Fruit fly (Drosophila melanogaster) whole organism, embryonic: ENCODE results near the gene CG10993.

Experiments
- Atf6 ChIP-seq: fragments of 200-800 bp; sonication (Bioruptor generic); IDR thresholded peaks from 2 replicates; pipeline ENCODE4 v1.3.6; 2022; ENCODE audit warnings: missing biosample characterization, missing genetic modification characterization
- B-H2 ChIP-seq: fragments of 200-800 bp; sonication (Bioruptor generic); optimal IDR thresholded peaks from 2 replicates; lab custom pipeline; 2018; ENCODE audit warnings: missing biosample characterization, mild to moderate bottlenecking, missing genetic modification characterization
- C15 ChIP-seq: fragments of 200-800 bp; sonication (Bioruptor generic); IDR thresholded peaks from 3 replicates; pipeline ENCODE4 v1.3.6; 2022; ENCODE audit warnings: missing biosample characterization, missing genetic modification characterization
- CG10462 ChIP-seq: fragments of 200-800 bp; sonication (Bioruptor generic); optimal IDR thresholded peaks from 2 replicates; lab custom pipeline; 2016; ENCODE audit warnings: missing biosample characterization, missing genetic modification characterization
- CG12236 ChIP-seq: fragments of 200-800 bp; sonication (Bioruptor generic); optimal IDR thresholded peaks from 2 replicates; lab custom pipeline; 2016; ENCODE audit warnings: missing biosample characterization, missing genetic modification characterization
- CG12744 ChIP-seq: fragments of 200-800 bp; sonication (Bioruptor generic); optimal IDR thresholded peaks from 2 replicates; lab custom pipeline; 2016; ENCODE audit warnings: missing biosample characterization, missing genetic modification characterization
- CG13894 ChIP-seq: fragments of 200-800 bp; sonication (Bioruptor generic); optimal IDR thresholded peaks from 3 replicates; lab custom pipeline; 2018; ENCODE audit warnings: missing biosample characterization, mild to moderate bottlenecking, missing genetic modification characterization, moderate library complexity
- CG14050 ChIP-seq: fragments of 200-800 bp; sonication (Bioruptor generic); IDR thresholded peaks from 3 replicates; pipeline ENCODE4 v1.3.6; 2022; ENCODE audit warnings: missing biosample characterization, missing genetic modification characterization
- CG17568 ChIP-seq: fragments of 200-800 bp; sonication (Bioruptor generic); optimal IDR thresholded peaks from 2 replicates; lab custom pipeline; 2018; ENCODE audit warnings: missing biosample characterization, mild to moderate bottlenecking, missing genetic modification characterization, moderate library complexity
- CG1792 ChIP-seq: fragments of 200-800 bp; sonication (Bioruptor generic); optimal IDR thresholded peaks from 2 replicates; lab custom pipeline; 2016; ENCODE audit warnings: missing biosample characterization, missing genetic modification characterization
- CG2678 ChIP-seq: fragments of 200-800 bp; sonication (Bioruptor generic); optimal IDR thresholded peaks from 3 replicates; lab custom pipeline; 2019; ENCODE audit warnings: missing biosample characterization, mild to moderate bottlenecking, missing genetic modification characterization, moderate library complexity
- CG31365 ChIP-seq: fragments of 200-800 bp; sonication (Bioruptor generic); optimal IDR thresholded peaks from 2 replicates; lab custom pipeline; 2018; ENCODE audit warnings: missing biosample characterization, mild to moderate bottlenecking, missing genetic modification characterization
- CG3163 ChIP-seq: fragments of 200-800 bp; sonication (Bioruptor generic); optimal IDR thresholded peaks from 3 replicates; lab custom pipeline; 2016; ENCODE audit warnings: missing biosample characterization, missing genetic modification characterization
- CG34422 ChIP-seq: fragments of 200-800 bp; sonication (Bioruptor generic); IDR thresholded peaks from 3 replicates; pipeline ENCODE4 v1.3.6; 2022; ENCODE audit warnings: missing biosample characterization, missing genetic modification characterization
- CG6272 ChIP-seq: fragments of 200-800 bp; sonication (Bioruptor generic); IDR thresholded peaks from 2 replicates; pipeline ENCODE4 v1.3.6; 2022; ENCODE audit warnings: missing biosample characterization, missing genetic modification characterization
- CG6854 ChIP-seq: fragments of 200-800 bp; sonication (Bioruptor generic); optimal IDR thresholded peaks from 3 replicates; lab custom pipeline; 2017; ENCODE audit warnings: missing biosample characterization, mild to moderate bottlenecking, missing genetic modification characterization
- CG7357 ChIP-seq: fragments of 200-800 bp; sonication (Bioruptor generic); IDR thresholded peaks from 3 replicates; pipeline ENCODE4 v1.3.6; 2022; ENCODE audit warnings: missing biosample characterization, missing genetic modification characterization
- CG8478 ChIP-seq: fragments of >200 bp; optimal IDR thresholded peaks from 2 replicates; lab custom pipeline; 2018
- CG9215 ChIP-seq: fragments of 200-800 bp; sonication (Bioruptor generic); IDR thresholded peaks from 2 replicates; pipeline ENCODE4 v1.3.6; 2022; ENCODE audit warnings: missing biosample characterization, missing genetic modification characterization
- D19B ChIP-seq: fragments of 200-800 bp; sonication (Bioruptor generic); optimal IDR thresholded peaks from 2 replicates; lab custom pipeline; 2017; ENCODE audit warnings: missing biosample characterization, mild to moderate bottlenecking, missing genetic modification characterization
- Dfd ChIP-seq, 2 experiments: fragments of >200 bp; optimal IDR thresholded peaks; 2 replicates each; lab custom pipeline; 2017; ENCODE audit warnings: missing biosample characterization in 2 of 2, missing genetic modification characterization in 2 of 2
- Ets97D ChIP-seq: fragments of 200-800 bp; sonication (Bioruptor generic); optimal IDR thresholded peaks from 3 replicates; lab custom pipeline; 2016; ENCODE audit warnings: missing biosample characterization, missing genetic modification characterization
- Hmr ChIP-seq: fragments of 200-800 bp; sonication (Bioruptor generic); optimal IDR thresholded peaks from 3 replicates; lab custom pipeline; 2017; ENCODE audit warnings: mild to moderate bottlenecking, missing biosample characterization, missing genetic modification reagents, missing genetic modification characterization
- MESR4 ChIP-seq: fragments of 200-800 bp; sonication (Bioruptor generic); optimal IDR thresholded peaks from 2 replicates; lab custom pipeline; 2018; ENCODE audit warnings: missing biosample characterization, mild to moderate bottlenecking, missing genetic modification characterization, moderate library complexity
- PHDP ChIP-seq: fragments of 200-800 bp; sonication (Bioruptor generic); optimal IDR thresholded peaks from 3 replicates; lab custom pipeline; 2018; ENCODE audit warnings: missing biosample characterization, mild to moderate bottlenecking, missing genetic modification characterization, moderate library complexity
- Pdp1 ChIP-seq, 2 experiments: fragments of 200-800 bp; sonication (Bioruptor generic); optimal IDR thresholded peaks; 3 replicates each; lab custom pipeline; 2016; ENCODE audit warnings: missing biosample characterization in 2 of 2, missing genetic modification characterization in 2 of 2, mild to moderate bottlenecking in 1 of 2, moderate library complexity in 1 of 2
- Ravus ChIP-seq: fragments of 200-800 bp; sonication (Bioruptor generic); IDR thresholded peaks from 2 replicates; pipeline ENCODE4 v1.3.6; 2022; ENCODE audit warnings: missing biosample characterization, missing genetic modification characterization
- Rfx ChIP-seq: fragments of 200-800 bp; sonication (Bioruptor generic); IDR thresholded peaks from 2 replicates; pipeline ENCODE4 v1.3.6; 2022; ENCODE audit warnings: missing biosample characterization, missing genetic modification characterization
- Sox102F ChIP-seq: fragments of 200-800 bp; sonication (Bioruptor generic); optimal IDR thresholded peaks from 2 replicates; lab custom pipeline; 2018; ENCODE audit warnings: missing biosample characterization, mild to moderate bottlenecking, missing genetic modification characterization, moderate library complexity
- al ChIP-seq: fragments of 200-800 bp; sonication (Bioruptor generic); IDR thresholded peaks from 2 replicates; pipeline ENCODE4 v1.3.6; 2022; ENCODE audit warnings: missing biosample characterization, missing genetic modification characterization
- cwo ChIP-seq: fragments of 200-800 bp; sonication (Bioruptor generic); optimal IDR thresholded peaks from 3 replicates; lab custom pipeline; 2017; ENCODE audit warnings: missing biosample characterization, missing genetic modification characterization, mild to moderate bottlenecking, moderate library complexity, missing genetic modification reagents
- danr ChIP-seq: fragments of 200-800 bp; sonication (Bioruptor generic); IDR thresholded peaks from 2 replicates; pipeline ENCODE4 v1.3.6; 2022; ENCODE audit warnings: missing biosample characterization, missing genetic modification characterization
- dpn ChIP-seq, 2 experiments: fragments of 200-800 bp; sonication (Bioruptor generic); optimal IDR thresholded peaks; 3 replicates each; lab custom pipeline; 2016; ENCODE audit warnings: missing biosample characterization in 2 of 2, missing genetic modification characterization in 2 of 2
- gro ChIP-seq: fragments of 200-800 bp; sonication (Bioruptor generic); optimal IDR thresholded peaks from 2 replicates; lab custom pipeline; 2016; ENCODE audit warnings: missing biosample characterization, missing genetic modification characterization
- gt ChIP-seq: fragments of 200-800 bp; sonication (Bioruptor generic); IDR thresholded peaks from 2 replicates; pipeline ENCODE4 v1.3.6; 2022; ENCODE audit warnings: missing biosample characterization, missing genetic modification characterization
- hbn ChIP-seq: fragments of 200-800 bp; sonication (Bioruptor generic); IDR thresholded peaks from 2 replicates; pipeline ENCODE4 v1.3.6; 2022; ENCODE audit warnings: missing biosample characterization, missing genetic modification characterization; ENCODE audit not compliant: partially characterized antibody
- inv ChIP-seq: fragments of 200-800 bp; sonication (Bioruptor generic); IDR thresholded peaks from 2 replicates; pipeline ENCODE4 v1.3.6; 2022; ENCODE audit warnings: missing biosample characterization, missing genetic modification characterization; ENCODE audit not compliant: partially characterized antibody
- jigr1 ChIP-seq: fragments of 200-800 bp; sonication (Bioruptor generic); IDR thresholded peaks from 3 replicates; pipeline ENCODE4 v1.3.6; 2022; ENCODE audit warnings: missing biosample characterization, missing genetic modification characterization
- lab ChIP-seq: fragments of 200-800 bp; sonication (Bioruptor generic); optimal IDR thresholded peaks from 3 replicates; lab custom pipeline; 2017; ENCODE audit warnings: missing biosample characterization, missing genetic modification characterization, mild to moderate bottlenecking, moderate library complexity, missing genetic modification reagents
- mam ChIP-seq: fragments of 200-800 bp; sonication (Bioruptor generic); optimal IDR thresholded peaks from 3 replicates; lab custom pipeline; 2016; ENCODE audit warnings: missing biosample characterization, missing genetic modification characterization
- mld ChIP-seq: fragments of 200-800 bp; sonication (Bioruptor generic); IDR thresholded peaks from 3 replicates; pipeline ENCODE4 v1.3.6; 2022; ENCODE audit warnings: missing biosample characterization, missing genetic modification characterization; ENCODE audit not compliant: partially characterized antibody
- nerfin-1 ChIP-seq: fragments of 200-800 bp; sonication (Bioruptor generic); optimal IDR thresholded peaks from 3 replicates; lab custom pipeline; 2019; ENCODE audit warnings: missing biosample characterization, mild to moderate bottlenecking, missing genetic modification characterization, moderate library complexity
- nom ChIP-seq: fragments of 200-800 bp; sonication (Bioruptor generic); optimal IDR thresholded peaks from 2 replicates; lab custom pipeline; 2017; ENCODE audit warnings: missing biosample characterization, missing genetic modification characterization, mild to moderate bottlenecking, moderate library complexity, missing genetic modification reagents
- pnt ChIP-seq: fragments of 200-800 bp; sonication (Bioruptor generic); optimal IDR thresholded peaks from 3 replicates; lab custom pipeline; 2016; ENCODE audit warnings: missing biosample characterization, missing genetic modification characterization
- ro ChIP-seq: fragments of 200-800 bp; sonication (Bioruptor generic); IDR thresholded peaks from 2 replicates; pipeline ENCODE4 v1.3.6; 2022; ENCODE audit warnings: missing biosample characterization, missing genetic modification characterization
- tap ChIP-seq: fragments of 200-800 bp; optimal IDR thresholded peaks from 3 replicates; lab custom pipeline; 2019; ENCODE audit warnings: missing biosample characterization, mild to moderate bottlenecking, missing genetic modification characterization, moderate library complexity
- tgo ChIP-seq: fragments of 200-800 bp; sonication (Bioruptor generic); IDR thresholded peaks from 3 replicates; pipeline ENCODE4 v1.3.6; 2022; ENCODE audit warnings: missing biosample characterization, missing genetic modification characterization
- trem ChIP-seq: fragments of 200-800 bp; optimal IDR thresholded peaks from 3 replicates; lab custom pipeline; 2019; ENCODE audit warnings: missing biosample characterization, mild to moderate bottlenecking, missing genetic modification characterization, moderate library complexity
- wdn ChIP-seq: fragments of 200-800 bp; sonication (Bioruptor generic); IDR thresholded peaks from 2 replicates; pipeline ENCODE4 v1.3.6; 2022; ENCODE audit warnings: missing biosample characterization, missing genetic modification characterization
- z ChIP-seq: fragments of 200-800 bp; sonication (Bioruptor generic); IDR thresholded peaks from 3 replicates; pipeline ENCODE4 v1.3.6; 2022; ENCODE audit warnings: missing biosample characterization, missing genetic modification characterization

Gene CG10993

dm6 chrX:13783958-13784907 is 6.7 kb downstream of the CG10993 start (continued):
- peak; percentile 44 to 55 for TF ChIP-seq dpn (GFP tag; optimal IDR thresholded peaks at IDR 0.05; lab: Kevin White, UChicago)
- no peak for TF ChIP-seq CG34422 (GFP tag; lab: Robert Waterston, UW)
- peak; percentile 17 for TF ChIP-seq Hmr
- peak; percentile 22; the same call in 1 of the 3 replicates for TF ChIP-seq CG14050
- TF ChIP-seq nerfin-1 (tag; lab: Kevin White, UChicago): peak; percentile 40
- 0 out of 2 replicates have a peak, but pooled peaks have one; percentile 14 for TF ChIP-seq Rfx
- TF ChIP-seq CG8478 (lab: Kevin White, UChicago): no peak
- TF ChIP-seq C15: no peak
- no peak for TF ChIP-seq inv
- TF ChIP-seq Ravus (GFP tag; lab: Robert Waterston, UW): no peak
- peak; percentile 47 for TF ChIP-seq tgo (GFP tag; lab: Robert Waterston, UW)
- TF ChIP-seq trem (tag; lab: Kevin White, UChicago): peak; percentile 25
- TF ChIP-seq ro (GFP tag; lab: Robert Waterston, UW): no peak
- TF ChIP-seq danr (GFP tag; lab: Robert Waterston, UW): 0 out of 2 replicates have a peak, but pooled peaks have one; percentile 19
- peak; percentile 25 for TF ChIP-seq CG17568 (GFP tag; lab: Kevin White, UChicago)
- no peak for TF ChIP-seq CG7357 (GFP tag; lab: Robert Waterston, UW)
- no peak for TF ChIP-seq hbn (GFP tag; lab: Robert Waterston, UW)
- no peak for TF ChIP-seq B-H2 (GFP tag; lab: Kevin White, UChicago)
- no peak for TF ChIP-seq CG1792 (GFP tag; lab: Kevin White, UChicago)
- TF ChIP-seq CG13894 (tag; lab: Kevin White, UChicago): no peak
- no peak for TF ChIP-seq CG12236
- peak; percentile 18 for TF ChIP-seq tap (tag; lab: Kevin White, UChicago)
- no peak for TF ChIP-seq CG6272 (GFP tag; lab: Robert Waterston, UW)
- no peak for TF ChIP-seq CG10462
- no peak for TF ChIP-seq Ets97D (GFP tag; lab: Kevin White, UChicago)
- no peak for TF ChIP-seq wdn

dm6 chrX:13783534-13783949 is 7.4 kb downstream of the CG10993 start, which contains the start of gene inaE:
TSS of gene inaE (plus strand) at chrX:13783714.
- no peak for TF ChIP-seq cwo (GFP tag; lab: Kevin White, UChicago)
- no peak for TF ChIP-seq al (GFP tag; lab: Robert Waterston, UW)
- TF ChIP-seq CG2678: peak; percentile 11
- no peak for TF ChIP-seq gt (GFP tag; lab: Robert Waterston, UW)
- no peak for TF ChIP-seq CG6854 (GFP tag; lab: Kevin White, UChicago)
- peak; percentile 23 for TF ChIP-seq nom (GFP tag; lab: Kevin White, UChicago)
- TF ChIP-seq jigr1 (GFP tag; lab: Robert Waterston, UW): no peak
- TF ChIP-seq MESR4 (GFP tag; lab: Kevin White, UChicago): peak; percentile 17
- TF ChIP-seq Pdp1 (GFP tag; optimal IDR thresholded peaks at IDR 0.05; lab: Kevin White, UChicago): no peak
- no peak for TF ChIP-seq CG31365 (tag; lab: Kevin White, UChicago)
- TF ChIP-seq Dfd (GFP tag; optimal IDR thresholded peaks at IDR 0.05; lab: Kevin White, UChicago): no peak
- TF ChIP-seq CG9215: no peak
- no peak for TF ChIP-seq mam (GFP tag; lab: Kevin White, UChicago)
- TF ChIP-seq CG12744 (GFP tag; lab: Kevin White, UChicago): peak; percentile 16
- no peak for TF ChIP-seq Sox102F (GFP tag; lab: Kevin White, UChicago)
- no peak for TF ChIP-seq D19B (GFP tag; lab: Kevin White, UChicago)
- TF ChIP-seq lab: peak; percentile 39
- TF ChIP-seq Atf6 (GFP tag; lab: Robert Waterston, UW): peak; percentile 37; the same call in 1 of the 2 replicates
- TF ChIP-seq pnt (GFP tag; lab: Kevin White, UChicago): no peak
- TF ChIP-seq CG3163: no peak
- TF ChIP-seq z (GFP tag; lab: Robert Waterston, UW): no peak
- TF ChIP-seq PHDP (tag; lab: Kevin White, UChicago): peak; percentile 18
- peak; percentile 38 for TF ChIP-seq gro
- peak; percentile 63; the same call in 2 of the 3 replicates for TF ChIP-seq mld (GFP tag; lab: Robert Waterston, UW)
